Worm (Caenorhabditis elegans): ENCODE data around the gene W01H2.2.
A peak's percentile ranks its signal among the peaks of the same experiment; 100 is the strongest.

W01H2.2 gene

DNA sequence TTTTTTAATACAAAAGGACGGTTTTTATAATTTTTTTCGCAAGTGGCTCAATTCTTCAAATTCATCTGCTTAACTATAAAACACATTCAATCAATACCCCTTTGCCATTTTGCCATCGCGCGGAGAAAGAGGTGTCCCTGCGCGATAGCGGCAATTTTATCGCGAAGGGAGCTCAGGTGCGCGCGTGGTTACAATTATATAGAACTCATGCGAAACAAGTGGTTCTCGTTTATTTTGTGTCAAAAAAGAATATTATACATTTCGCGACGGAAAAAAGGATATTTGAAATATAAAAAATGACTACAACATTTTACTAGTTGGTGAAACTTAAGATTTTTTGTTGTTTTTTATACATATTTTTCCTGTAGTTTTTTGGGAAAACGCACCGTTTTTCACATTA, 9.1 kb downstream of the W01H2.2 start (continued):
- peak; percentile 88; the same call in 1 of the 2 replicates for TF ChIP-seq daf-8 (GFP tag; IDR thresholded peaks at IDR 0.05)
- TF ChIP-seq madf-9 (GFP tag; conservative IDR thresholded peaks at IDR 0.05) = peak; percentile 99
- peak; percentile 90 for TF ChIP-seq T20F7.1 (GFP tag; optimal IDR thresholded peaks at IDR 0.05)
- TF ChIP-seq pha-4 (GFP tag; IDR thresholded peaks at IDR 0.05) = peak; percentile 98
- TF ChIP-seq pha-4 (tag; optimal IDR thresholded peaks at IDR 0.05) = peak; percentile 80
- peak; percentile 44 for TF ChIP-seq lin-15B (tag; optimal IDR thresholded peaks at IDR 0.05)
- TF ChIP-seq lin-38 (GFP tag; IDR thresholded peaks at IDR 0.05) = peak; percentile 90
- TF ChIP-seq R02D3.7 (tag; optimal IDR thresholded peaks at IDR 0.05) = peak; percentile 4
- no peak for TF ChIP-seq daf-19 (GFP tag; conservative IDR thresholded peaks at IDR 0.05)
- peak; percentile 67 to 91 for TF ChIP-seq hif-1 (tag; optimal IDR thresholded peaks at IDR 0.05)
- peak; percentile 94 for TF ChIP-seq Y105C5A.15 (GFP tag; IDR thresholded peaks at IDR 0.05)
- peak; percentile 98 for TF ChIP-seq hlh-11 (tag; optimal IDR thresholded peaks at IDR 0.05)
- peak; percentile 100 for TF ChIP-seq hmg-1.1 (GFP tag; IDR thresholded peaks at IDR 0.05)
- TF ChIP-seq mdl-1 (tag; optimal IDR thresholded peaks at IDR 0.05) = peak; percentile 93 to 97
- peak; percentile 86 for TF ChIP-seq skn-1 (tag; optimal IDR thresholded peaks at IDR 0.05)
- peak; percentile 99 for TF ChIP-seq php-3 (GFP tag; IDR thresholded peaks at IDR 0.05)
- peak; percentile 93 for TF ChIP-seq ceh-32 (tag; optimal IDR thresholded peaks at IDR 0.05; ENCODE audit: poor library complexity)
- TF ChIP-seq rbr-2 (tag; optimal IDR thresholded peaks at IDR 0.05) = peak; percentile 99
- TF ChIP-seq ceh-28 (tag; optimal IDR thresholded peaks at IDR 0.05) = peak; percentile 97
- peak; percentile 67 for TF ChIP-seq ztf-11 (tag; optimal IDR thresholded peaks at IDR 0.05)
- peak; percentile 99 for TF ChIP-seq nhr-10 (tag; optimal IDR thresholded peaks at IDR 0.05)
- peak; percentile 98 for TF ChIP-seq fkh-10 (GFP tag; optimal IDR thresholded peaks at IDR 0.05)
- peak; percentile 94 for TF ChIP-seq nhr-237 (tag; optimal IDR thresholded peaks at IDR 0.05)
- 0 out of 2 replicates have a peak, but pooled peaks have one; percentile 15 for TF ChIP-seq Y48G9A.11 (GFP tag; IDR thresholded peaks at IDR 0.05)
- peak; percentile 81 for TF ChIP-seq sdz-12 (GFP tag; optimal IDR thresholded peaks at IDR 0.05)
- TF ChIP-seq dpl-1 (GFP tag; optimal IDR thresholded peaks at IDR 0.05) = peak; percentile 77
- TF ChIP-seq ceh-82 (tag; optimal IDR thresholded peaks at IDR 0.05) = peak; percentile 78
- TF ChIP-seq vab-7 (GFP tag; IDR thresholded peaks at IDR 0.05) = peak; percentile 99
- peak; percentile 98 for TF ChIP-seq arid-1 (GFP tag; conservative IDR thresholded peaks at IDR 0.05)
- TF ChIP-seq unc-39 (tag; optimal IDR thresholded peaks at IDR 0.05) = peak; percentile 83
- peak; percentile 88 for TF ChIP-seq nhr-41 (GFP tag; IDR thresholded peaks at IDR 0.05)
- TF ChIP-seq duxl-1 (tag; optimal IDR thresholded peaks at IDR 0.05; ENCODE audit: poor library complexity) = peak; percentile 99
- peak; percentile 91 for TF ChIP-seq mxl-2 (GFP tag; conservative IDR thresholded peaks at IDR 0.05)
- TF ChIP-seq egl-27 (tag; optimal IDR thresholded peaks at IDR 0.05) = peak; percentile 67
- peak; percentile 84; the same call in 1 of the 2 replicates for TF ChIP-seq tag-97 (GFP tag; IDR thresholded peaks at IDR 0.05)
- peak; percentile 91 for TF ChIP-seq Y75B8A.6 (GFP tag; IDR thresholded peaks at IDR 0.05)
- peak; percentile 93 for TF ChIP-seq lir-3 (tag; optimal IDR thresholded peaks at IDR 0.05)
- TF ChIP-seq ZK337.2 (GFP tag; IDR thresholded peaks at IDR 0.05) = peak; percentile 95
- TF ChIP-seq ztf-7 (tag; optimal IDR thresholded peaks at IDR 0.05) = peak; percentile 91
- TF ChIP-seq snpc-1.2 (GFP tag; IDR thresholded peaks at IDR 0.05) = peak; percentile 62; the same call in 1 of the 2 replicates
- peak; percentile 61 for TF ChIP-seq set-16 (GFP tag; IDR thresholded peaks at IDR 0.05)
- TF ChIP-seq nhr-48 (tag; optimal IDR thresholded peaks at IDR 0.05) = peak; percentile 97
- TF ChIP-seq nhr-28 (tag; optimal IDR thresholded peaks at IDR 0.05) = peak; percentile 95
- peak; percentile 89 for TF ChIP-seq dmd-9 (GFP tag; IDR thresholded peaks at IDR 0.05)
- peak; percentile 99 for TF ChIP-seq jun-1 (tag; optimal IDR thresholded peaks at IDR 0.05)
- no peak for TF ChIP-seq attf-4 (tag; optimal IDR thresholded peaks at IDR 0.05)
- TF ChIP-seq daf-12 (tag; optimal IDR thresholded peaks at IDR 0.05) = no peak
- peak; percentile 68; the same call in 1 of the 2 replicates for TF ChIP-seq zip-11 (GFP tag; IDR thresholded peaks at IDR 0.05)
- TF ChIP-seq aha-1 (tag) = peak; percentile 100
- peak; percentile 97 for TF ChIP-seq zfp-3 (GFP tag; conservative IDR thresholded peaks at IDR 0.05)
- TF ChIP-seq ceh-44 (GFP tag; IDR thresholded peaks at IDR 0.05) = peak; percentile 89
